Fruit fly (Drosophila melanogaster): ENCODE measurements around the gene Grx1.

dm6 chr3L:18822450-18823220 is 46.4 kb upstream of the Grx1 start, which contains the start of gene Cat:
- no peak for TF ChIP-seq CTCF (optimal IDR thresholded peaks at IDR 0.05)
- no peak for TF ChIP-seq CG8478 (optimal IDR thresholded peaks at IDR 0.05)
